Worm (Caenorhabditis elegans) whole organism, L4/young adult: Measurements from ENCODE around the gene W03C9.6.

Experiments used
- W03F9.2 ChIP-seq: fragments of 150-350 bp; optimal IDR thresholded peaks from 2 replicates; lab custom pipeline; 2014; ENCODE audit warnings: missing biosample characterization, missing genetic modification characterization
- dao-5 ChIP-seq: sonication (generic microtip); optimal IDR thresholded peaks from 2 replicates; lab custom pipeline; 2016; ENCODE audit warnings: missing genotype, missing genetic modification characterization, moderate library complexity, missing compliant biosample characterization
- him-1 ChIP-seq: sonication (generic microtip); optimal IDR thresholded peaks from 2 replicates; lab custom pipeline; 2016; ENCODE audit warnings: missing genotype, missing genetic modification reagents, missing genetic modification characterization, missing compliant biosample characterization

- TF ChIP-seq dao-5 (tag; lab: Kevin White, UChicago) (no peak), W03F9.2 (no peak), him-1 (tag; lab: Kevin White, UChicago) (no peak)
These were observed 48.1 kb upstream of the W03C9.6 start, which contains the start of gene ZK930.4 for ce11 chrII:11906217-11906616.
